Worm (Caenorhabditis elegans) whole organism, L4 larva: ENCODE results near the gene T15H9.5.

Experiments
- D1046.2 ChIP-seq: fragments of 200-800 bp; sonication (Bioruptor generic); IDR thresholded peaks from 2 replicates; pipeline ENCODE4 v1.3.6; 2022; ENCODE audit warnings: missing genetic modification characterization, missing compliant biosample characterization
- Y75B8A.6 ChIP-seq: fragments of 200-800 bp; sonication (Bioruptor generic); IDR thresholded peaks from 2 replicates; pipeline ENCODE4 v1.3.6; 2022; ENCODE audit warnings: missing genetic modification reagents, missing genetic modification characterization, missing compliant biosample characterization
- lin-39 ChIP-seq: fragments of 150-350 bp; optimal IDR thresholded peaks from 2 replicates; lab custom pipeline; 2014; ENCODE audit warnings: missing biosample characterization, missing genetic modification reagents, missing genetic modification characterization
- mep-1 ChIP-seq: fragments of 150-350 bp; sonication (generic microtip); optimal IDR thresholded peaks from 3 replicates; lab custom pipeline; 2014; ENCODE audit warnings: missing biosample characterization, missing genetic modification characterization
- nhr-28 ChIP-seq: fragments of 150-350 bp; optimal IDR thresholded peaks from 2 replicates; lab custom pipeline; 2014; ENCODE audit warnings: missing biosample characterization, missing genetic modification characterization
- nhr-76 ChIP-seq: fragments of 150-350 bp; optimal IDR thresholded peaks from 2 replicates; lab custom pipeline; 2014; ENCODE audit warnings: missing biosample characterization, missing genetic modification characterization
- snpc-1.2 ChIP-seq: fragments of 200-800 bp; sonication (Bioruptor generic); IDR thresholded peaks from 2 replicates; pipeline ENCODE4 v1.3.6; 2022; ENCODE audit warnings: missing genetic modification reagents, missing genetic modification characterization, missing compliant biosample characterization
- unc-39 ChIP-seq: sonication (generic microtip); optimal IDR thresholded peaks from 2 replicates; lab custom pipeline; 2017; ENCODE audit warnings: missing biosample characterization, missing genetic modification characterization
- unc-62 ChIP-seq, 3 experiments: fragments of 150-350 bp in 1 of 3; sonication (generic microtip); optimal IDR thresholded peaks in 2 of 3; peaks in 1 of 3; 1 replicate in 1 of 3; 2 replicates in 2 of 3; lab custom pipeline; 2014 to 2017; ENCODE audit warnings: missing biosample characterization in 3 of 3, missing genetic modification characterization in 3 of 3, missing genetic modification reagents in 3 of 3, missing genotype in 1 of 3
- ztf-11 ChIP-seq: fragments of 150-350 bp; optimal IDR thresholded peaks from 2 replicates; lab custom pipeline; 2014; ENCODE audit warnings: missing biosample characterization, missing genetic modification characterization

ce11 chrII:9621121-9621520 lies 9.9 kb upstream of the T15H9.5 start:
- TF ChIP-seq nhr-28 (tag; lab: Kevin White, UChicago) (peak; percentile 37), ztf-11 (tag; lab: Kevin White, UChicago) (no peak), mep-1 (no peak), D1046.2 (GFP tag; lab: Robert Waterston, UW) (no peak), nhr-76 (tag; lab: Kevin White, UChicago) (no peak), unc-39 (tag; lab: Kevin White, UChicago) (no peak), Y75B8A.6 (GFP tag; lab: Robert Waterston, UW) (no peak), lin-39 (tag; lab: Kevin White, UChicago) (no peak), snpc-1.2 (GFP tag; lab: Robert Waterston, UW) (no peak), unc-62 (GFP tag; optimal IDR thresholded peaks at IDR 0.05 in 1 of 2; lab: Kevin White, UChicago) (peak in 1 of 2 experiments; percentile 71), unc-62 (tag; optimal IDR thresholded peaks at IDR 0.05; lab: Kevin White, UChicago) (no peak)
